Worm (Caenorhabditis elegans): ENCODE data around the gene F47B8.14.
A peak's percentile ranks its signal among the peaks of the same experiment; 100 is the strongest.

F47B8.14 gene

ce11 chrV:14354258-14354877, 34.0 kb downstream of the F47B8.14 start, which contains the start of gene Y49A3A.3:
Gene Y49A3A.3 (plus strand): TSS chrV:14354410.
- TF ChIP-seq him-1 (tag; optimal IDR thresholded peaks at IDR 0.05) (no peak), dao-5 (tag; optimal IDR thresholded peaks at IDR 0.05) (peak; percentile 71)

ce11 chrV:14355738-14356368, 35.5 kb downstream of the F47B8.14 start, which contains the start of gene cyn-1:
Gene cyn-1 (plus strand): TSS chrV:14356076.
- TF ChIP-seq dao-5 (tag; optimal IDR thresholded peaks at IDR 0.05) (no peak), W03F9.2 (tag; optimal IDR thresholded peaks at IDR 0.05) (peak; percentile 89), him-1 (tag; optimal IDR thresholded peaks at IDR 0.05) (peak; percentile 53)

- TF ChIP-seq him-1 (tag; optimal IDR thresholded peaks at IDR 0.05) (no peak), dao-5 (tag; optimal IDR thresholded peaks at IDR 0.05) (no peak), W03F9.2 (tag; optimal IDR thresholded peaks at IDR 0.05) (no peak)
These were observed 38.2 kb downstream of the F47B8.14 start, which contains the start of gene Y49A3A.4 for ce11 chrV:14358577-14358976. Gene Y49A3A.4 (minus strand): TSS chrV:14358890.

ce11 chrV:14361973-14362372, 41.6 kb downstream of the F47B8.14 start:
- no peak for TF ChIP-seq dao-5 (tag; optimal IDR thresholded peaks at IDR 0.05)
- no peak for TF ChIP-seq him-1 (tag; optimal IDR thresholded peaks at IDR 0.05)
- no peak for TF ChIP-seq W03F9.2 (tag; optimal IDR thresholded peaks at IDR 0.05)

ce11 chrV:14364586-14365248, 44.4 kb downstream of the F47B8.14 start:
- no peak for TF ChIP-seq W03F9.2 (tag; optimal IDR thresholded peaks at IDR 0.05)
- no peak for TF ChIP-seq dao-5 (tag; optimal IDR thresholded peaks at IDR 0.05)
- TF ChIP-seq him-1 (tag; optimal IDR thresholded peaks at IDR 0.05) = no peak

- no peak for TF ChIP-seq dao-5 (tag; optimal IDR thresholded peaks at IDR 0.05)
- TF ChIP-seq him-1 (tag; optimal IDR thresholded peaks at IDR 0.05) = peak; percentile 85
- TF ChIP-seq W03F9.2 (tag; optimal IDR thresholded peaks at IDR 0.05) = no peak
These were observed 46.2 kb downstream of the F47B8.14 start for ce11 chrV:14366487-14366962.

- TF ChIP-seq W03F9.2 (tag; optimal IDR thresholded peaks at IDR 0.05) (peak; percentile 14), him-1 (tag; optimal IDR thresholded peaks at IDR 0.05) (peak; percentile 22), dao-5 (tag; optimal IDR thresholded peaks at IDR 0.05) (no peak)
These were observed 48.1 kb downstream of the F47B8.14 start for ce11 chrV:14368272-14369052.

ce11 chrV:14369412-14369811, 49.1 kb downstream of the F47B8.14 start:
- TF ChIP-seq him-1 (tag; optimal IDR thresholded peaks at IDR 0.05) = no peak
- no peak for TF ChIP-seq dao-5 (tag; optimal IDR thresholded peaks at IDR 0.05)
- TF ChIP-seq W03F9.2 (tag; optimal IDR thresholded peaks at IDR 0.05) = no peak

Measured in whole organism, L4/young adult.